Worm (Caenorhabditis elegans) whole organism, L3 larva: ENCODE data around the gene kin-18.

ENCODE experiments used
- fkh-10 ChIP-seq: sonication (generic microtip); optimal IDR thresholded peaks from 2 replicates; lab custom pipeline; 2017; ENCODE audit warnings: missing biosample characterization, missing genetic modification reagents, missing genetic modification characterization
- nhr-23 ChIP-seq: fragments of 150-350 bp; optimal IDR thresholded peaks from 2 replicates; lab custom pipeline; 2014; ENCODE audit warnings: missing biosample characterization, missing genetic modification reagents, missing genetic modification characterization
- nhr-76 ChIP-seq: fragments of 150-350 bp; sonication (generic microtip); optimal IDR thresholded peaks from 5 replicates; lab custom pipeline; 2014; ENCODE audit warnings: missing biosample characterization, missing genetic modification characterization
- skn-1 ChIP-seq: fragments of 150-350 bp; optimal IDR thresholded peaks from 2 replicates; lab custom pipeline; 2014; ENCODE audit warnings: missing biosample characterization, missing genetic modification characterization

DNA sequence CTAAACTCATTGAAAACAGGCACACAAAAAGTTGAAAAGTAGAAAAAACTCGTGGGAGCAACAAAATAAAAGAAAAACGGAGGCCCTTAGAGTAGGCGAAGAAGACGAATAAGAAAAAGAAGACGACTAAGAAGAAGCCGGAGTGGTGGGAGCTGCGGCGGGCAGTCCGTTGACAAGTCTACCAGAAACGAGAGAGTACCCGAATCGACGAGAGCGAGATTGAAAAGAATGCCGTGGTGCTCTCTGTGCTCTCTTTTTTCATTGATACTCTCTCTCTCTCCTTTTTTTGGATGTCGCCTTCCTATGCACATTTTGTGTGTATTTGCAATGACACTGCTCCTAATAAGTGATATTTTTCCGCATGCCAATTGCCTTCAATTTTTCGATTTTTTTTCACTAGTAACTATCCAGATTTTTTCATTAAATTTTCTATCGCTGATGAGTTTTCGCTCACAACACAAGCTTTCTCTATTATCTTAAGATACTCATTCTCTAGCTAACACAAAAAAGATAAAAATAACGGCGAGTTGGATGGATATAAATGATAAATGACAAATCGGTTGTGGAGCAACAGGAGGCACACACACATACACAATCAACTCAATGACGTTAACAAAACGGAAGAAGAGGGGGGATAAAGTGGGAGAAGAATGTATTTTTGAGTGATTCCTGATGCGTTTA lies 21.7 kb downstream of the kin-18 start:
- TF ChIP-seq fkh-10 (GFP tag; lab: Kevin White, UChicago): no peak
- no peak for TF ChIP-seq skn-1 (tag; lab: Kevin White, UChicago)
- no peak for TF ChIP-seq nhr-76 (tag; lab: Kevin White, UChicago)
- TF ChIP-seq nhr-23 (tag; lab: Kevin White, UChicago): no peak
